Worm (Caenorhabditis elegans) whole organism, dauer: ENCODE data around the gene H40L08.9.

Experiments
- unc-62 ChIP-seq: sonication (generic microtip); optimal IDR thresholded peaks from 2 replicates; lab custom pipeline; 2017; ENCODE audit warnings: missing biosample characterization, missing genetic modification reagents, missing genetic modification characterization

H40L08.9 gene

ce11 chrX:15076042-15076565 lies at the start of gene H40L08.9, which contains the start of gene H40L08.3:
Gene H40L08.9 (minus strand): TSS chrX:15076480.
Gene H40L08.3 (minus strand): TSS chrX:15076092.
- no peak for TF ChIP-seq unc-62 (GFP tag; lab: Kevin White, UChicago)

- TF ChIP-seq unc-62 (GFP tag; lab: Kevin White, UChicago): no peak
Observed at ce11 chrX:15125138-15125537, 48.9 kb upstream of the H40L08.9 start.

- no peak for TF ChIP-seq unc-62 (GFP tag; lab: Kevin White, UChicago)
Observed at ce11 chrX:15120545-15120944, 44.3 kb upstream of the H40L08.9 start.

- no peak for TF ChIP-seq unc-62 (GFP tag; lab: Kevin White, UChicago)
Observed at ce11 chrX:15116514-15116913, 40.2 kb upstream of the H40L08.9 start, which contains the start of gene R07D5.2. Gene R07D5.2 (minus strand): TSS chrX:15116614.

- no peak for TF ChIP-seq unc-62 (GFP tag; lab: Kevin White, UChicago)
Observed at ce11 chrX:15115748-15116147, 39.5 kb upstream of the H40L08.9 start.

ce11 chrX:15112172-15112571 lies 35.9 kb upstream of the H40L08.9 start:
- TF ChIP-seq unc-62 (GFP tag; lab: Kevin White, UChicago): no peak

- TF ChIP-seq unc-62 (GFP tag; lab: Kevin White, UChicago): no peak
Observed at ce11 chrX:15107747-15108252, 31.5 kb upstream of the H40L08.9 start, which contains the start of gene mlt-9. Gene mlt-9 (minus strand): TSS chrX:15107797.

- TF ChIP-seq unc-62 (GFP tag; lab: Kevin White, UChicago): no peak
Observed at ce11 chrX:15104963-15105493, 28.7 kb upstream of the H40L08.9 start.

- no peak for TF ChIP-seq unc-62 (GFP tag; lab: Kevin White, UChicago)
Observed at ce11 chrX:15103481-15103880, 27.2 kb upstream of the H40L08.9 start.

- TF ChIP-seq unc-62 (GFP tag; lab: Kevin White, UChicago): no peak
Observed at ce11 chrX:15100369-15100963, 24.2 kb upstream of the H40L08.9 start, which contains the start of gene dhhc-1. Gene dhhc-1 (minus strand): TSS chrX:15100419.

- no peak for TF ChIP-seq unc-62 (GFP tag; lab: Kevin White, UChicago)
Observed at ce11 chrX:15097763-15098162, 21.5 kb upstream of the H40L08.9 start, which contains the start of gene F09B12.3. Gene F09B12.3 (minus strand): TSS chrX:15097954.

- TF ChIP-seq unc-62 (GFP tag; lab: Kevin White, UChicago): no peak
Observed at ce11 chrX:15096277-15096676, 20.0 kb upstream of the H40L08.9 start.

- TF ChIP-seq unc-62 (GFP tag; lab: Kevin White, UChicago): no peak
Observed at ce11 chrX:15094973-15095372, 18.7 kb upstream of the H40L08.9 start, which contains the start of gene F09B12.7. Gene F09B12.7 (minus strand): TSS chrX:15095073.

- no peak for TF ChIP-seq unc-62 (GFP tag; lab: Kevin White, UChicago)
Observed at ce11 chrX:15092775-15093386, 16.6 kb upstream of the H40L08.9 start.

- no peak for TF ChIP-seq unc-62 (GFP tag; lab: Kevin White, UChicago)
Observed at ce11 chrX:15089123-15089522, 12.8 kb upstream of the H40L08.9 start, which contains the start of gene flr-4. Gene flr-4 (plus strand): TSS chrX:15089397.

ce11 chrX:15087752-15088151 lies 11.5 kb upstream of the H40L08.9 start:
- no peak for TF ChIP-seq unc-62 (GFP tag; lab: Kevin White, UChicago)
